Fruit fly (Drosophila melanogaster): ENCODE measurements around the gene Mst84B.
A peak's percentile ranks its signal among the peaks of the same experiment; 100 is the strongest.

Mst84B gene

dm6 chr3R:7104308-7104707 is 42.3 kb downstream of the Mst84B start:
- TF ChIP-seq foxo (GFP tag; optimal IDR thresholded peaks at IDR 0.05) (no peak), woc (GFP tag; optimal IDR thresholded peaks at IDR 0.05) (no peak), Rel (GFP tag; optimal IDR thresholded peaks at IDR 0.05) (no peak), Rel (tag; optimal IDR thresholded peaks at IDR 0.05) (no peak)

dm6 chr3R:7105503-7106164 is 43.7 kb downstream of the Mst84B start:
- TF ChIP-seq h (GFP tag; optimal IDR thresholded peaks at IDR 0.05) (no peak), GATAd (GFP tag; optimal IDR thresholded peaks at IDR 0.05) (no peak), tai (GFP tag; optimal IDR thresholded peaks at IDR 0.05) (no peak), Hr83 (GFP tag; optimal IDR thresholded peaks at IDR 0.05; ENCODE audit: poor library complexity, severe bottlenecking) (no peak), Dif (GFP tag; optimal IDR thresholded peaks at IDR 0.05; ENCODE audit: partially characterized antibody) (no peak), dsf (GFP tag; optimal IDR thresholded peaks at IDR 0.05; ENCODE audit: borderline replicate concordance) (no peak), Hr78 (GFP tag; optimal IDR thresholded peaks at IDR 0.05) (no peak), pan (optimal IDR thresholded peaks at IDR 0.05) (no peak), foxo (GFP tag; optimal IDR thresholded peaks at IDR 0.05) (no peak), HLH106 (tag; optimal IDR thresholded peaks at IDR 0.05) (no peak), Sp1 (GFP tag; optimal IDR thresholded peaks at IDR 0.05) (no peak), usp (GFP tag; optimal IDR thresholded peaks at IDR 0.05) (no peak), br (GFP tag; optimal IDR thresholded peaks at IDR 0.05) (no peak), Myc (optimal IDR thresholded peaks at IDR 0.05) (no peak)

dm6 chr3R:7107713-7108588 is 46.0 kb downstream of the Mst84B start:
- TF ChIP-seq br (GFP tag; optimal IDR thresholded peaks at IDR 0.05) (peak; percentile 20), OdsH (GFP tag; optimal IDR thresholded peaks at IDR 0.05) (peak; percentile 8), dl (GFP tag; optimal IDR thresholded peaks at IDR 0.05; ENCODE audit: insufficient read depth in 1 of 2, partially characterized antibody in 2 of 2) (peak; percentile 95 to 96), woc (GFP tag; optimal IDR thresholded peaks at IDR 0.05) (no peak), Hnf4 (GFP tag; optimal IDR thresholded peaks at IDR 0.05) (peak; percentile 42), sage (GFP tag; optimal IDR thresholded peaks at IDR 0.05) (peak; percentile 63), Abd-B (GFP tag; optimal IDR thresholded peaks at IDR 0.05) (no peak), fru (GFP tag; optimal IDR thresholded peaks at IDR 0.05) (peak; percentile 35), Vsx2 (GFP tag; optimal IDR thresholded peaks at IDR 0.05; ENCODE audit: partially characterized antibody) (peak; percentile 93), Jra (GFP tag; optimal IDR thresholded peaks at IDR 0.05) (no peak), CG9705 (GFP tag; optimal IDR thresholded peaks at IDR 0.05) (peak; percentile 0), foxo (GFP tag; optimal IDR thresholded peaks at IDR 0.05) (peak in 1 of 2 experiments; percentile 25), dsf (GFP tag; optimal IDR thresholded peaks at IDR 0.05; ENCODE audit: borderline replicate concordance) (no peak), ey (GFP tag; optimal IDR thresholded peaks at IDR 0.05) (peak; percentile 31), h (GFP tag; optimal IDR thresholded peaks at IDR 0.05) (peak; percentile 25), N (GFP tag; optimal IDR thresholded peaks at IDR 0.05) (peak; percentile 2), Dif (GFP tag; optimal IDR thresholded peaks at IDR 0.05; ENCODE audit: partially characterized antibody) (peak; percentile 98), Rel (GFP tag; optimal IDR thresholded peaks at IDR 0.05) (no peak), Rel (tag; optimal IDR thresholded peaks at IDR 0.05) (peak; percentile 81), lola (GFP tag; optimal IDR thresholded peaks at IDR 0.05) (no peak), psq (GFP tag; optimal IDR thresholded peaks at IDR 0.05) (peak; percentile 83)

dm6 chr3R:7108589-7109312 is 46.8 kb downstream of the Mst84B start:
- TF ChIP-seq br (GFP tag; optimal IDR thresholded peaks at IDR 0.05) (peak; percentile 92), brk (GFP tag; optimal IDR thresholded peaks at IDR 0.05) (peak; percentile 91), sage (GFP tag; optimal IDR thresholded peaks at IDR 0.05) (peak; percentile 54), h (GFP tag; optimal IDR thresholded peaks at IDR 0.05) (peak; percentile 97), lola (GFP tag; optimal IDR thresholded peaks at IDR 0.05) (no peak), HLH106 (tag; optimal IDR thresholded peaks at IDR 0.05) (peak; percentile 98), usp (GFP tag; optimal IDR thresholded peaks at IDR 0.05) (no peak), psq (GFP tag; optimal IDR thresholded peaks at IDR 0.05) (peak; percentile 92), tai (GFP tag; optimal IDR thresholded peaks at IDR 0.05) (no peak), GATAd (GFP tag; optimal IDR thresholded peaks at IDR 0.05) (peak; percentile 78), N (GFP tag; optimal IDR thresholded peaks at IDR 0.05) (no peak), Dfd (GFP tag; optimal IDR thresholded peaks at IDR 0.05) (no peak), jim (GFP tag; optimal IDR thresholded peaks at IDR 0.05) (peak; percentile 59), dsf (GFP tag; optimal IDR thresholded peaks at IDR 0.05; ENCODE audit: borderline replicate concordance) (peak; percentile 74), Hr78 (GFP tag; optimal IDR thresholded peaks at IDR 0.05) (no peak), Rel (GFP tag; optimal IDR thresholded peaks at IDR 0.05) (no peak), Rel (tag; optimal IDR thresholded peaks at IDR 0.05) (peak; percentile 73), woc (GFP tag; optimal IDR thresholded peaks at IDR 0.05) (peak; percentile 96), pan (optimal IDR thresholded peaks at IDR 0.05) (no peak), foxo (GFP tag; optimal IDR thresholded peaks at IDR 0.05) (peak in 1 of 2 experiments; percentile 97), dl (GFP tag; optimal IDR thresholded peaks at IDR 0.05; ENCODE audit: insufficient read depth in 1 of 2, partially characterized antibody in 2 of 2) (peak in 1 of 2 experiments; percentile 18), Abd-B (GFP tag; optimal IDR thresholded peaks at IDR 0.05) (no peak), OdsH (GFP tag; optimal IDR thresholded peaks at IDR 0.05) (peak; percentile 98), CG9705 (GFP tag; optimal IDR thresholded peaks at IDR 0.05) (peak; percentile 91), CG32264 (GFP tag; optimal IDR thresholded peaks at IDR 0.05) (peak; percentile 81), Mio (GFP tag; optimal IDR thresholded peaks at IDR 0.05) (no peak), sv (GFP tag; optimal IDR thresholded peaks at IDR 0.05) (peak; percentile 91), Vsx2 (GFP tag; optimal IDR thresholded peaks at IDR 0.05; ENCODE audit: partially characterized antibody) (no peak), ey (GFP tag; optimal IDR thresholded peaks at IDR 0.05) (peak; percentile 96)

Measured in whole organism, wandering third instar larva.